Worm (Caenorhabditis elegans): Measurements from ENCODE around the gene F54C8.7.

Gene F54C8.7

DNA sequence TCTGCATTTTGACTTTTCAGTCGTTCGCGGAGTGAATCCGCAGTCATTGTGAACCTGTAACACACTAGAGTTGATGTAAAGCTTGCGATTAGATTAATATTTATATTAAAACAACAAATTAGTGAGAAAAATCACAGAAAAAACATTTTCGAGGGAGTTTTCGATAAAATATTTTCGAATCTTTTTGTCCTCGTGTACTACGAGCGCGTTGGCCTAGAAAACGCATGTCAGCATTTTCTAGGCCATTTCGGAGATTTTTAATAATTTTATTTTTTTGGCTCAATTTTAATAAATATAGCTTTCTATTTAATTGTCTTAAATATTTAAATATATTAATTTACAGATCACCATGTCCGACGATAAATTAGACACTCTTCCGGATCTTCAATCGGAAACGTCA, 11.6 kb upstream of the F54C8.7 start, which contains the start of gene B0464.9 (continued):
- TF ChIP-seq fkh-10 (GFP tag; optimal IDR thresholded peaks at IDR 0.05) (no peak), hlh-4 (tag; optimal IDR thresholded peaks at IDR 0.05) (peak; percentile 34), snu-23 (GFP tag; optimal IDR thresholded peaks at IDR 0.05) (peak; percentile 72), hpl-2 (GFP tag; optimal IDR thresholded peaks at IDR 0.05) (no peak), lin-39 (tag; optimal IDR thresholded peaks at IDR 0.05) (peak; percentile 5), Y116A8C.19 (tag; optimal IDR thresholded peaks at IDR 0.05; ENCODE audit: borderline replicate concordance) (peak; percentile 47), egl-27 (tag; optimal IDR thresholded peaks at IDR 0.05) (no peak), lin-35 (GFP tag; optimal IDR thresholded peaks at IDR 0.05) (peak; percentile 55 to 61), nhr-28 (tag; optimal IDR thresholded peaks at IDR 0.05) (no peak), ceh-8 (GFP tag; optimal IDR thresholded peaks at IDR 0.05) (no peak), ces-1 (GFP tag; optimal IDR thresholded peaks at IDR 0.05) (no peak), nhr-71 (tag; optimal IDR thresholded peaks at IDR 0.05) (peak; percentile 84), efl-3 (GFP tag; optimal IDR thresholded peaks at IDR 0.05) (no peak), skn-1 (tag; optimal IDR thresholded peaks at IDR 0.05) (peak; percentile 36), nhr-85 (tag) (peak; percentile 94), isw-1 (GFP tag; IDR thresholded peaks at IDR 0.05) (peak; percentile 46), nhr-12 (tag; optimal IDR thresholded peaks at IDR 0.05) (no peak), lsy-2 (tag; optimal IDR thresholded peaks at IDR 0.05) (peak; percentile 77 to 83), C34B4.2 (tag; optimal IDR thresholded peaks at IDR 0.05) (no peak), nhr-237 (tag; optimal IDR thresholded peaks at IDR 0.05) (no peak), efl-1 (optimal IDR thresholded peaks at IDR 0.05) (peak; percentile 49 to 63), efl-1 (GFP tag; optimal IDR thresholded peaks at IDR 0.05 in 1 of 2) (peak; percentile 70 to 95), ztf-4 (tag; optimal IDR thresholded peaks at IDR 0.05) (no peak), pag-3 (tag; optimal IDR thresholded peaks at IDR 0.05; ENCODE audit: borderline replicate concordance, insufficient read depth) (no peak), irx-1 (tag; optimal IDR thresholded peaks at IDR 0.05) (peak; percentile 90), snpc-4 (tag; optimal IDR thresholded peaks at IDR 0.05) (no peak), sox-4 (tag; optimal IDR thresholded peaks at IDR 0.05) (peak; percentile 88), ceh-90 (tag; optimal IDR thresholded peaks at IDR 0.05) (peak; percentile 91), F16B12.6 (tag; optimal IDR thresholded peaks at IDR 0.05) (no peak), ceh-82 (tag; optimal IDR thresholded peaks at IDR 0.05) (peak; percentile 31 to 66 (median 52)), nhr-20 (tag; optimal IDR thresholded peaks at IDR 0.05) (peak; percentile 74), fos-1 (tag; optimal IDR thresholded peaks at IDR 0.05) (no peak), mdl-1 (tag; optimal IDR thresholded peaks at IDR 0.05) (no peak), tbx-2 (tag; optimal IDR thresholded peaks at IDR 0.05) (peak; percentile 81), mep-1 (tag; optimal IDR thresholded peaks at IDR 0.05) (peak; percentile 74), nhr-77 (tag; optimal IDR thresholded peaks at IDR 0.05) (no peak), ceh-63 (GFP tag; optimal IDR thresholded peaks at IDR 0.05) (no peak), aha-1 (tag; optimal IDR thresholded peaks at IDR 0.05) (no peak), grh-1 (GFP tag; IDR thresholded peaks at IDR 0.05) (no peak), zip-4 (GFP tag; optimal IDR thresholded peaks at IDR 0.05) (no peak), ceh-88 (GFP tag; IDR thresholded peaks at IDR 0.05) (no peak), aly-2 (tag; optimal IDR thresholded peaks at IDR 0.05) (no peak), sptf-1 (tag; optimal IDR thresholded peaks at IDR 0.05) (no peak), sup-37 (GFP tag; optimal IDR thresholded peaks at IDR 0.05) (no peak), lir-3 (tag; optimal IDR thresholded peaks at IDR 0.05; ENCODE audit: poor library complexity) (peak; percentile 90), elt-2 (tag; optimal IDR thresholded peaks at IDR 0.05) (peak; percentile 29), ama-1 (optimal IDR thresholded peaks at IDR 0.05) (no peak), dsc-1 (tag; optimal IDR thresholded peaks at IDR 0.05) (peak; percentile 78), rnt-1 (tag; optimal IDR thresholded peaks at IDR 0.05) (peak; percentile 95), jun-1 (tag; optimal IDR thresholded peaks at IDR 0.05) (no peak), lin-15B (tag; optimal IDR thresholded peaks at IDR 0.05) (peak; percentile 39), nhr-76 (tag; optimal IDR thresholded peaks at IDR 0.05) (no peak), hlh-17 (GFP tag; optimal IDR thresholded peaks at IDR 0.05; ENCODE audit: borderline replicate concordance) (no peak), ets-5 (GFP tag; IDR thresholded peaks at IDR 0.05) (no peak)
